Worm (Caenorhabditis elegans) whole organism, young adult: ENCODE data around the gene attf-3.

Experiments
- B0019.2 ChIP-seq: fragments of 200-800 bp; sonication (Bioruptor generic); conservative IDR thresholded peaks from 2 replicates; pipeline ENCODE4 v1.3.6; 2022; ENCODE audit warnings: missing genetic modification reagents, missing genetic modification characterization, missing compliant biosample characterization
- F10E7.11 ChIP-seq: sonication (generic microtip); optimal IDR thresholded peaks from 2 replicates; lab custom pipeline; 2017; ENCODE audit warnings: mild to moderate bottlenecking, missing genetic modification characterization, moderate library complexity, missing compliant biosample characterization
- F22D6.2 ChIP-seq: sonication (generic microtip); optimal IDR thresholded peaks from 2 replicates; lab custom pipeline; 2016; ENCODE audit warnings: mild to moderate bottlenecking, missing genetic modification characterization, missing compliant biosample characterization
- F55B11.4 ChIP-seq: sonication (generic microtip); optimal IDR thresholded peaks from 2 replicates; lab custom pipeline; 2016; ENCODE audit warnings: missing compliant biosample characterization, missing genetic modification characterization, borderline replicate concordance; ENCODE audit not compliant: insufficient read depth
- K11D2.4 ChIP-seq: fragments of 200-800 bp; sonication (Bioruptor generic); IDR thresholded peaks from 2 replicates; pipeline ENCODE4 v1.3.6; 2022; ENCODE audit warnings: missing genetic modification reagents, missing genetic modification characterization, missing compliant biosample characterization
- T26A5.8 ChIP-seq: sonication (generic microtip); optimal IDR thresholded peaks from 2 replicates; lab custom pipeline; 2016; ENCODE audit warnings: missing genetic modification characterization, missing compliant biosample characterization
- Y67H2A.10 ChIP-seq: fragments of 200-800 bp; sonication (Bioruptor generic); conservative IDR thresholded peaks from 2 replicates; pipeline ENCODE4 v1.3.6; 2022; ENCODE audit warnings: missing genetic modification reagents, missing genetic modification characterization, missing compliant biosample characterization
- Y79H2A.3 ChIP-seq: fragments of 200-800 bp; sonication (Bioruptor generic); conservative IDR thresholded peaks from 2 replicates; pipeline ENCODE4 v1.3.6; 2022; ENCODE audit warnings: missing genetic modification reagents, missing genetic modification characterization, missing compliant biosample characterization
- Y95B8A.8 ChIP-seq: fragments of 200-800 bp; sonication (Bioruptor generic); IDR thresholded peaks from 2 replicates; pipeline ENCODE4 v1.3.6; 2022; ENCODE audit warnings: missing genetic modification reagents, missing genetic modification characterization, missing compliant biosample characterization
- aptf-3 ChIP-seq: fragments of 200-800 bp; sonication (Bioruptor generic); IDR thresholded peaks from 2 replicates; pipeline ENCODE4 v1.3.6; 2022; ENCODE audit warnings: missing genetic modification characterization, missing compliant biosample characterization
- atf-7 ChIP-seq: sonication (generic microtip); optimal IDR thresholded peaks from 2 replicates; lab custom pipeline; 2017; ENCODE audit warnings: mild to moderate bottlenecking, missing genetic modification characterization, missing compliant biosample characterization
- ceh-91 ChIP-seq: fragments of 200-800 bp; sonication (Bioruptor generic); IDR thresholded peaks from 2 replicates; pipeline ENCODE4 v1.3.6; 2022; ENCODE audit warnings: missing genetic modification reagents, missing genetic modification characterization, missing compliant biosample characterization
- egrh-3 ChIP-seq: fragments of 200-800 bp; sonication (Bioruptor generic); IDR thresholded peaks from 2 replicates; pipeline ENCODE4 v1.3.6; 2022; ENCODE audit warnings: missing genetic modification reagents, missing genetic modification characterization, missing compliant biosample characterization
- ets-4 ChIP-seq: fragments of 200-800 bp; sonication (Bioruptor generic); optimal IDR thresholded peaks from 2 replicates; lab custom pipeline; 2018; ENCODE audit warnings: mild to moderate bottlenecking, missing genetic modification characterization, missing compliant biosample characterization
- gei-17 ChIP-seq: fragments of 200-800 bp; sonication (Bioruptor generic); optimal IDR thresholded peaks from 2 replicates; lab custom pipeline; 2018; ENCODE audit warnings: mild to moderate bottlenecking, missing genetic modification characterization, missing compliant biosample characterization
- him-1 ChIP-seq: sonication (generic microtip); optimal IDR thresholded peaks from 2 replicates; lab custom pipeline; 2016; ENCODE audit warnings: missing genotype, missing genetic modification reagents, missing genetic modification characterization, missing compliant biosample characterization
- hmg-1.2 ChIP-seq: fragments of 200-800 bp; sonication (Bioruptor generic); IDR thresholded peaks from 2 replicates; pipeline ENCODE4 v1.3.6; 2022; ENCODE audit warnings: missing genetic modification reagents, missing genetic modification characterization, missing compliant biosample characterization
- hmg-20 ChIP-seq: fragments of 200-800 bp; sonication (Bioruptor generic); IDR thresholded peaks from 2 replicates; pipeline ENCODE4 v1.3.6; 2022; ENCODE audit warnings: missing genetic modification reagents, missing genetic modification characterization, missing compliant biosample characterization
- hrde-1 ChIP-seq: sonication (generic microtip); optimal IDR thresholded peaks from 2 replicates; lab custom pipeline; 2016; ENCODE audit warnings: missing genetic modification characterization, mild to moderate bottlenecking, missing compliant biosample characterization, moderate library complexity, missing genotype, missing genetic modification reagents, borderline replicate concordance
- hsf-1 ChIP-seq: fragments of 200-800 bp; sonication (Bioruptor generic); IDR thresholded peaks from 2 replicates; pipeline ENCODE4 v1.3.6; 2022; ENCODE audit warnings: missing genetic modification reagents, missing genetic modification characterization, missing compliant biosample characterization
- lag-1 ChIP-seq: fragments of 200-800 bp; sonication (Bioruptor generic); IDR thresholded peaks from 2 replicates; pipeline ENCODE4 v1.3.6; 2022; ENCODE audit warnings: missing genetic modification reagents, missing genetic modification characterization, missing compliant biosample characterization
- let-526 ChIP-seq: fragments of 200-800 bp; sonication (Bioruptor generic); IDR thresholded peaks from 2 replicates; pipeline ENCODE4 v1.3.6; 2022; ENCODE audit warnings: missing genetic modification reagents, missing genetic modification characterization, missing compliant biosample characterization
- lin-54 ChIP-seq: fragments of 200-800 bp; sonication (Bioruptor generic); optimal IDR thresholded peaks from 2 replicates; lab custom pipeline; 2018; ENCODE audit warnings: mild to moderate bottlenecking, missing genetic modification characterization, missing compliant biosample characterization
- madf-10 ChIP-seq: sonication (generic microtip); optimal IDR thresholded peaks from 2 replicates; lab custom pipeline; 2016; ENCODE audit warnings: mild to moderate bottlenecking, missing genetic modification characterization, missing compliant biosample characterization
- madf-3 ChIP-seq: fragments of 200-800 bp; sonication (Bioruptor generic); IDR thresholded peaks from 2 replicates; pipeline ENCODE4 v1.3.6; 2022; ENCODE audit warnings: missing genetic modification reagents, missing genetic modification characterization, missing compliant biosample characterization
- madf-6 ChIP-seq: fragments of 200-800 bp; sonication (Bioruptor generic); IDR thresholded peaks from 2 replicates; pipeline ENCODE4 v1.3.6; 2022; ENCODE audit warnings: missing genetic modification reagents, missing genetic modification characterization, missing compliant biosample characterization
- nfya-1 ChIP-seq: sonication (generic microtip); optimal IDR thresholded peaks from 2 replicates; lab custom pipeline; 2017; ENCODE audit warnings: antibody characterized with exemption, missing compliant biosample characterization, missing genetic modification characterization, borderline replicate concordance; ENCODE audit not compliant: insufficient read depth
- nfyb-1 ChIP-seq: fragments of 200-800 bp; sonication (Bioruptor generic); IDR thresholded peaks from 2 replicates; pipeline ENCODE4 v1.3.6; 2022; ENCODE audit warnings: missing genetic modification reagents, missing genetic modification characterization, missing compliant biosample characterization
- nhr-120 ChIP-seq: fragments of 200-800 bp; sonication (Bioruptor generic); IDR thresholded peaks from 2 replicates; pipeline ENCODE4 v1.3.6; 2022; ENCODE audit warnings: missing genetic modification characterization, missing compliant biosample characterization
- nhr-27 ChIP-seq: fragments of 200-800 bp; sonication (Bioruptor generic); optimal IDR thresholded peaks from 2 replicates; lab custom pipeline; 2018; ENCODE audit warnings: mild to moderate bottlenecking, missing genetic modification characterization, moderate library complexity, missing compliant biosample characterization
- nhr-90 ChIP-seq: sonication (generic microtip); optimal IDR thresholded peaks from 2 replicates; lab custom pipeline; 2016; ENCODE audit warnings: missing genotype, mild to moderate bottlenecking, missing genetic modification characterization, missing compliant biosample characterization
- pha-4 ChIP-seq: fragments of 150-350 bp; sonication (generic microtip); optimal IDR thresholded peaks from 2 replicates; lab custom pipeline; 2014; ENCODE audit warnings: missing biosample characterization, missing genetic modification reagents, missing genetic modification characterization
- repo-1 ChIP-seq: sonication (generic microtip); optimal IDR thresholded peaks from 2 replicates; lab custom pipeline; 2017; ENCODE audit warnings: mild to moderate bottlenecking, missing genetic modification characterization, missing compliant biosample characterization
- snpc-3.4 ChIP-seq: sonication (generic microtip); optimal IDR thresholded peaks from 2 replicates; lab custom pipeline; 2017; ENCODE audit warnings: missing genetic modification characterization, mild to moderate bottlenecking, missing compliant biosample characterization, antibody characterized with exemption, moderate library complexity, missing genotype, missing genetic modification reagents
- sptf-2 ChIP-seq: fragments of 200-800 bp; sonication (Bioruptor generic); optimal IDR thresholded peaks from 2 replicates; lab custom pipeline; 2018; ENCODE audit warnings: mild to moderate bottlenecking, missing genetic modification characterization, missing compliant biosample characterization
- tlf-1 ChIP-seq: fragments of 200-800 bp; sonication (Bioruptor generic); optimal IDR thresholded peaks from 2 replicates; lab custom pipeline; 2018; ENCODE audit warnings: mild to moderate bottlenecking, missing genetic modification characterization, missing compliant biosample characterization
- xnd-1 ChIP-seq: sonication (generic microtip); optimal IDR thresholded peaks from 2 replicates; lab custom pipeline; 2016; ENCODE audit warnings: missing genotype, missing genetic modification reagents, missing genetic modification characterization, missing compliant biosample characterization
- zfh-2 ChIP-seq: fragments of 200-800 bp; sonication (Bioruptor generic); conservative IDR thresholded peaks from 2 replicates; pipeline ENCODE4 v1.3.6; 2022; ENCODE audit warnings: missing genetic modification reagents, missing genetic modification characterization, missing compliant biosample characterization
- ztf-18 ChIP-seq: sonication (generic microtip); optimal IDR thresholded peaks from 2 replicates; lab custom pipeline; 2016; ENCODE audit warnings: missing genotype, mild to moderate bottlenecking, missing genetic modification characterization, missing compliant biosample characterization

Gene attf-3

ce11 chrIII:30399-30798 lies 55.8 kb downstream of the attf-3 start:
- no peak for TF ChIP-seq aptf-3 (GFP tag; lab: Robert Waterston, UW)
- no peak for TF ChIP-seq nhr-120 (GFP tag; lab: Robert Waterston, UW)
- TF ChIP-seq atf-7 (tag; lab: Kevin White, UChicago): no peak
- no peak for TF ChIP-seq K11D2.4 (GFP tag; lab: Robert Waterston, UW)
- TF ChIP-seq zfh-2: no peak
- no peak for TF ChIP-seq Y95B8A.8 (GFP tag; lab: Robert Waterston, UW)
- TF ChIP-seq let-526 (GFP tag; lab: Robert Waterston, UW): no peak
- TF ChIP-seq F22D6.2: no peak
- TF ChIP-seq B0019.2 (GFP tag; lab: Robert Waterston, UW): no peak
- no peak for TF ChIP-seq ceh-91
- TF ChIP-seq repo-1 (tag; lab: Kevin White, UChicago): no peak
- TF ChIP-seq hrde-1: no peak
- no peak for TF ChIP-seq nfya-1 (tag; lab: Kevin White, UChicago)
- no peak for TF ChIP-seq hmg-20 (GFP tag; lab: Robert Waterston, UW)
- no peak for TF ChIP-seq tlf-1 (GFP tag; lab: Kevin White, UChicago)
- no peak for TF ChIP-seq egrh-3 (GFP tag; lab: Robert Waterston, UW)
- TF ChIP-seq Y67H2A.10 (GFP tag; lab: Robert Waterston, UW): no peak

ce11 chrIII:29626-30025 lies 56.6 kb downstream of the attf-3 start:
- no peak for TF ChIP-seq nhr-27
- no peak for TF ChIP-seq sptf-2 (GFP tag; lab: Kevin White, UChicago)
- no peak for TF ChIP-seq nhr-120 (GFP tag; lab: Robert Waterston, UW)
- no peak for TF ChIP-seq snpc-3.4 (tag; lab: Kevin White, UChicago)
- TF ChIP-seq Y79H2A.3 (GFP tag; lab: Robert Waterston, UW): no peak
- no peak for TF ChIP-seq hmg-1.2
- no peak for TF ChIP-seq gei-17 (GFP tag; lab: Kevin White, UChicago)
- TF ChIP-seq madf-10: no peak
- TF ChIP-seq lin-54 (GFP tag; lab: Kevin White, UChicago): no peak
- TF ChIP-seq F55B11.4 (tag; lab: Kevin White, UChicago): no peak
- no peak for TF ChIP-seq xnd-1 (tag; lab: Kevin White, UChicago)
- no peak for TF ChIP-seq madf-3 (GFP tag; lab: Robert Waterston, UW)
- no peak for TF ChIP-seq Y67H2A.10 (GFP tag; lab: Robert Waterston, UW)
- no peak for TF ChIP-seq let-526 (GFP tag; lab: Robert Waterston, UW)
- no peak for TF ChIP-seq ceh-91
- TF ChIP-seq hsf-1 (GFP tag; lab: Robert Waterston, UW): no peak
- no peak for TF ChIP-seq pha-4 (tag; lab: Kevin White, UChicago)

DNA sequence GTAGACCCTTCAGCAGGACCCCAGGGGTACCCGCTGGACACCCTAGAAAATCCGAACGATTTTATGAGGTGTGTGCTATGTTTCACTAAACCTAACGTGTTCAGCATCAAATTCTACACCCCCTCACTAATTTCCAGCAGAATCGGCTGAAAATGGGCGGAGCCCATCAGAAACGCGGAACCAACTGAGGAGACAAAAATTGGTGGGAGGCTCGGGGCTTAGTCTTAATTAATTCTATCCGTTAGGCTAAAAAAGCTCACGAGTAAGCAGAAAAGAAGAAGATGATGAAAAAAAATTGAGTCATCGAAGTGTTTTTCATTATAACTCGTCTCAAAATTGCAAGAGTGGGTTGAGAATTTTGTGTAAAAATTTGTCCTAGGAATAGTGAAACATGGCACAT lies 57.3 kb downstream of the attf-3 start:
- TF ChIP-seq nhr-90: no peak
- TF ChIP-seq him-1 (tag; lab: Kevin White, UChicago): no peak
- no peak for TF ChIP-seq T26A5.8 (tag; lab: Kevin White, UChicago)
- no peak for TF ChIP-seq ztf-18
- no peak for TF ChIP-seq madf-6 (GFP tag; lab: Robert Waterston, UW)
- no peak for TF ChIP-seq nfyb-1 (GFP tag; lab: Robert Waterston, UW)
- no peak for TF ChIP-seq ets-4
- TF ChIP-seq lag-1 (GFP tag; lab: Robert Waterston, UW): no peak
- TF ChIP-seq F10E7.11: no peak
- no peak for TF ChIP-seq gei-17 (GFP tag; lab: Kevin White, UChicago)
